Fruit fly (Drosophila melanogaster) whole organism, embryonic: ENCODE results near the gene dsf.

Experiments
- Bteb2 ChIP-seq: fragments of 200-800 bp; sonication (Bioruptor generic); optimal IDR thresholded peaks from 2 replicates; lab custom pipeline; 2016; ENCODE audit warnings: missing biosample characterization, missing genetic modification characterization
- CG9215 ChIP-seq: fragments of 200-800 bp; sonication (Bioruptor generic); IDR thresholded peaks from 2 replicates; pipeline ENCODE4 v1.3.6; 2022; ENCODE audit warnings: missing biosample characterization, missing genetic modification characterization
- CG9876 ChIP-seq: fragments of 200-800 bp; sonication (Bioruptor generic); optimal IDR thresholded peaks from 2 replicates; lab custom pipeline; 2016; ENCODE audit warnings: missing biosample characterization, missing genetic modification characterization
- Dfd ChIP-seq, 2 experiments: fragments of >200 bp; optimal IDR thresholded peaks; 2 replicates each; lab custom pipeline; 2017; ENCODE audit warnings: missing biosample characterization in 2 of 2, missing genetic modification characterization in 2 of 2
- MESR4 ChIP-seq: fragments of 200-800 bp; sonication (Bioruptor generic); optimal IDR thresholded peaks from 2 replicates; lab custom pipeline; 2018; ENCODE audit warnings: missing biosample characterization, mild to moderate bottlenecking, missing genetic modification characterization, moderate library complexity
- nerfin-2 ChIP-seq: fragments of 200-800 bp; sonication (Bioruptor generic); IDR thresholded peaks from 2 replicates; pipeline ENCODE4 v1.3.6; 2022; ENCODE audit warnings: missing biosample characterization, missing genetic modification characterization; ENCODE audit not compliant: partially characterized antibody
- run ChIP-seq: fragments of 200-800 bp; sonication (Bioruptor generic); optimal IDR thresholded peaks from 3 replicates; lab custom pipeline; 2018; ENCODE audit warnings: missing biosample characterization, mild to moderate bottlenecking, missing genetic modification characterization
- sc ChIP-seq, 3 experiments: fragments of >200 bp in 2 of 3; fragments of 200-800 bp in 1 of 3; sonication (Bioruptor generic) in 1 of 3; optimal IDR thresholded peaks; 2 replicates in 2 of 3; 3 replicates in 1 of 3; lab custom pipeline; 2017; ENCODE audit warnings: mild to moderate bottlenecking in 1 of 3, missing biosample characterization in 1 of 3, missing genetic modification characterization in 1 of 3, missing genetic modification reagents in 1 of 3

DNA sequence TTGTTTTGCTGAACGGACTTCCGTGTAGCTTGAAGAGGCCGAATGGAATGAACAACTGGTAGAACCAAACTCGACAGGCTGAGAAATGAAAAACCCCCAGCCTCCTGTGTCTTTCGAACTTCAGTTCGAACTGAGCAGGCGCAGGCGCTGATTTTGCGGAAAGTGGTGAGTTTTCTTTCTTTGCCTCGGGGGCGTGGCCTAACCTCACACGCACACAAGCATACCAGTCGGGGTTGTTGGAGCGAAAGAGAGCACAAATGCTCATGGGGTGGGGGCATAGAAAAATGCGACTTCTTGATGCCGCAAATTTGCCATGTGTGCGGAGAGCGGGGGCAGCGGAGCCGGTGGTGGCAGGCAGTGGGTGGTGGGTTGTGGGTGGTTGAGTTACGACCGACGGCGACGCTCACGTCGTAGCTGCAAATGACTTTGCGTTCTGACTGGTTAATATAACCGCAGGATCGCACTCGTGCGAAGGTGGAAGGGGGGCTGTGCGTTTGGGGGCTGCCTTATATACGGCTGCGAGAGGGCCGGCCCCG lies 2.1 kb upstream of the dsf start, which contains the start of gene CG9016:
- TF ChIP-seq Bteb2 (GFP tag; lab: Kevin White, UChicago) (no peak), nerfin-2 (GFP tag; lab: Robert Waterston, UW) (no peak), CG9876 (GFP tag; lab: Kevin White, UChicago) (no peak), CG9215 (GFP tag; lab: Robert Waterston, UW) (no peak), MESR4 (GFP tag; lab: Kevin White, UChicago) (no peak), Dfd (GFP tag; optimal IDR thresholded peaks at IDR 0.05; lab: Kevin White, UChicago) (no peak), run (tag; lab: Kevin White, UChicago) (no peak), sc (optimal IDR thresholded peaks at IDR 0.05; lab: Kevin White, UChicago) (no peak), sc (GFP tag; optimal IDR thresholded peaks at IDR 0.05; lab: Kevin White, UChicago) (no peak)
